Worm (Caenorhabditis elegans) whole organism, late embryonic: ENCODE measurements around the gene D1014.4.

Experiments
- ama-1 ChIP-seq: fragments of 150-350 bp; optimal IDR thresholded peaks from 2 replicates; lab custom pipeline; 2014
- ceh-9 ChIP-seq: sonication (generic microtip); optimal IDR thresholded peaks from 2 replicates; lab custom pipeline; 2016; ENCODE audit warnings: mild to moderate bottlenecking, missing genetic modification characterization, inconsistent platforms, missing compliant biosample characterization
- elt-2 ChIP-seq: sonication (generic microtip); optimal IDR thresholded peaks from 2 replicates; lab custom pipeline; 2016; ENCODE audit warnings: missing genetic modification reagents, missing genetic modification characterization, missing compliant biosample characterization
- hlh-13 ChIP-seq: fragments of 200-800 bp; sonication (Bioruptor generic); optimal IDR thresholded peaks from 2 replicates; lab custom pipeline; 2018; ENCODE audit warnings: mild to moderate bottlenecking, missing genetic modification characterization, missing compliant biosample characterization
- sdc-2 ChIP-seq: sonication (generic microtip); optimal IDR thresholded peaks from 2 replicates; lab custom pipeline; 2016; ENCODE audit warnings: missing genotype, missing genetic modification characterization, missing compliant biosample characterization

DNA sequence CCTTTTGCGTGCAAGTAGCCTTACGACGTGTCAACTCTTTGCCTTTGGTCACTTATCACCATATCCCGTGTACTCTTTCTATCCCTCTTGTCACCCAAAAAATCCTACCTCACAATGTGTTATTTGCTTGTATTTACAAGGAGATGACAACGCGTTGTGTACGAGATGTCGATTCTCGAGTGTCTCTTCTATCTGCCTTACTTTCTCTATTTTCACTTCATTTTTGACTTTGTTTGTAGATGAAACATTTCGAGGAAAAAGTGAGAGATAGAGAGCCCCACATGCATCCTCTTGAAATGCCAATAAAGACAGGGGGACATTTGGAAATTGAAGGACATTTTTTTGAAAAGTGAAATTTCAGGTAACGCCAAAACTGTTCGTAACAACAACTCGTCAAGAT, 22.2 kb upstream of the D1014.4 start:
- TF ChIP-seq ceh-9 (tag; lab: Kevin White, UChicago) (no peak), ama-1 (no peak), sdc-2 (tag; lab: Kevin White, UChicago) (no peak), elt-2 (tag; lab: Kevin White, UChicago) (no peak), hlh-13 (GFP tag; lab: Kevin White, UChicago) (no peak)
